Worm (Caenorhabditis elegans): ENCODE data around the gene unc-42.

The unc-42 gene

ce11 chrV:9768828-9769778 lies at the start of gene unc-42:
Gene unc-42 (minus strand): TSS chrV:9769391.
- TF ChIP-seq fkh-10 (GFP tag; optimal IDR thresholded peaks at IDR 0.05): peak; percentile 56
- no peak for TF ChIP-seq R02D3.7 (tag; optimal IDR thresholded peaks at IDR 0.05)
- peak; percentile 61 for TF ChIP-seq nfya-1 (tag; optimal IDR thresholded peaks at IDR 0.05; ENCODE audit: insufficient read depth)
- TF ChIP-seq ama-1 (optimal IDR thresholded peaks at IDR 0.05): no peak
- no peak for TF ChIP-seq ztf-4 (tag; optimal IDR thresholded peaks at IDR 0.05)

ce11 chrV:9816390-9816789 lies 47.2 kb upstream of the unc-42 start, which contains the start of gene sru-31:
Gene sru-31 (plus strand): TSS chrV:9816690.
- no peak for TF ChIP-seq egl-5 (tag; optimal IDR thresholded peaks at IDR 0.05)
- TF ChIP-seq eor-1 (tag; optimal IDR thresholded peaks at IDR 0.05): no peak
- no peak for TF ChIP-seq aly-2 (tag; optimal IDR thresholded peaks at IDR 0.05)
- TF ChIP-seq egl-27 (tag; optimal IDR thresholded peaks at IDR 0.05): no peak
- TF ChIP-seq jun-1 (tag; optimal IDR thresholded peaks at IDR 0.05): no peak
- no peak for TF ChIP-seq elt-2 (tag; optimal IDR thresholded peaks at IDR 0.05)
- no peak for TF ChIP-seq mdl-1 (tag; optimal IDR thresholded peaks at IDR 0.05)
- TF ChIP-seq pqm-1 (tag; optimal IDR thresholded peaks at IDR 0.05): no peak
- TF ChIP-seq unc-62 (GFP tag; optimal IDR thresholded peaks at IDR 0.05): no peak
- no peak for TF ChIP-seq nhr-76 (tag; optimal IDR thresholded peaks at IDR 0.05)
- TF ChIP-seq nhr-25 (tag; optimal IDR thresholded peaks at IDR 0.05): no peak
- TF ChIP-seq fkh-2 (tag; optimal IDR thresholded peaks at IDR 0.05): no peak
- no peak for TF ChIP-seq ceh-9 (tag; optimal IDR thresholded peaks at IDR 0.05)
- no peak for TF ChIP-seq ztf-4 (tag; optimal IDR thresholded peaks at IDR 0.05)
- TF ChIP-seq hmg-11 (tag; optimal IDR thresholded peaks at IDR 0.05): no peak
- no peak for TF ChIP-seq mml-1 (tag; optimal IDR thresholded peaks at IDR 0.05)
- TF ChIP-seq nhr-237 (tag; optimal IDR thresholded peaks at IDR 0.05): no peak
- TF ChIP-seq daf-12 (tag; optimal IDR thresholded peaks at IDR 0.05): no peak

ce11 chrV:9813527-9813926 lies 44.3 kb upstream of the unc-42 start, which contains the start of gene sru-30:
Gene sru-30 (plus strand): TSS chrV:9813827.
- no peak for TF ChIP-seq pha-4 (tag; optimal IDR thresholded peaks at IDR 0.05)
- TF ChIP-seq nhr-12 (tag; optimal IDR thresholded peaks at IDR 0.05): no peak
- TF ChIP-seq nhr-23 (tag; optimal IDR thresholded peaks at IDR 0.05): no peak
- TF ChIP-seq egl-5 (tag; optimal IDR thresholded peaks at IDR 0.05): no peak
- TF ChIP-seq ceh-16 (tag; optimal IDR thresholded peaks at IDR 0.05): no peak

ce11 chrV:9812216-9812615 lies 43.0 kb upstream of the unc-42 start:
- TF ChIP-seq fkh-10 (GFP tag; optimal IDR thresholded peaks at IDR 0.05) (no peak), ama-1 (optimal IDR thresholded peaks at IDR 0.05) (no peak), eor-1 (tag; optimal IDR thresholded peaks at IDR 0.05) (no peak), aly-2 (tag; optimal IDR thresholded peaks at IDR 0.05) (no peak), ztf-4 (tag; optimal IDR thresholded peaks at IDR 0.05) (no peak), tbx-2 (tag; optimal IDR thresholded peaks at IDR 0.05) (no peak), nhr-28 (tag; optimal IDR thresholded peaks at IDR 0.05) (no peak), lin-15B (tag; optimal IDR thresholded peaks at IDR 0.05) (no peak), ceh-82 (tag; optimal IDR thresholded peaks at IDR 0.05) (no peak), skn-1 (tag; optimal IDR thresholded peaks at IDR 0.05) (no peak), mdl-1 (tag; optimal IDR thresholded peaks at IDR 0.05) (no peak), ceh-9 (tag; optimal IDR thresholded peaks at IDR 0.05) (no peak), mml-1 (tag; optimal IDR thresholded peaks at IDR 0.05) (no peak), ceh-16 (tag; optimal IDR thresholded peaks at IDR 0.05) (no peak), ztf-11 (tag; optimal IDR thresholded peaks at IDR 0.05) (no peak), nfya-1 (tag; optimal IDR thresholded peaks at IDR 0.05; ENCODE audit: insufficient read depth) (no peak), nhr-12 (tag; optimal IDR thresholded peaks at IDR 0.05) (no peak)

ce11 chrV:9811154-9811553 lies 42.0 kb upstream of the unc-42 start, which contains the start of gene sru-29:
Gene sru-29 (plus strand): TSS chrV:9811454.
- TF ChIP-seq zag-1 (tag; optimal IDR thresholded peaks at IDR 0.05) (no peak), nhr-76 (tag; optimal IDR thresholded peaks at IDR 0.05) (no peak), sea-2 (GFP tag; optimal IDR thresholded peaks at IDR 0.05) (no peak), tbx-2 (tag; optimal IDR thresholded peaks at IDR 0.05) (no peak), pqm-1 (tag; optimal IDR thresholded peaks at IDR 0.05) (no peak), lin-15B (tag; optimal IDR thresholded peaks at IDR 0.05) (no peak), daf-12 (tag; optimal IDR thresholded peaks at IDR 0.05) (no peak), nhr-11 (tag; optimal IDR thresholded peaks at IDR 0.05) (no peak), nhr-12 (tag; optimal IDR thresholded peaks at IDR 0.05) (no peak), nhr-43 (tag; optimal IDR thresholded peaks at IDR 0.05; ENCODE audit: poor library complexity, severe bottlenecking) (no peak), elt-1 (tag; optimal IDR thresholded peaks at IDR 0.05) (no peak), nhr-28 (tag; optimal IDR thresholded peaks at IDR 0.05) (no peak), ceh-28 (tag; optimal IDR thresholded peaks at IDR 0.05) (no peak), egl-27 (tag; optimal IDR thresholded peaks at IDR 0.05) (no peak), nfya-1 (tag; optimal IDR thresholded peaks at IDR 0.05; ENCODE audit: insufficient read depth) (no peak), fkh-2 (tag; optimal IDR thresholded peaks at IDR 0.05) (no peak), elt-3 (tag; optimal IDR thresholded peaks at IDR 0.05) (no peak), nhr-237 (tag; optimal IDR thresholded peaks at IDR 0.05) (no peak)

Measured in whole organism, L3 larva.